Fruit fly (Drosophila melanogaster) whole organism: ENCODE measurements around the gene Cep290.

Source experiments
- CG8478 ChIP-seq: fragments of >200 bp; optimal IDR thresholded peaks from 2 replicates; lab custom pipeline; 2018; ENCODE audit warnings: inconsistent platforms
- Dll ChIP-seq: fragments of >200 bp; optimal IDR thresholded peaks from 2 replicates; lab custom pipeline; 2017
- EcR ChIP-seq, 2 experiments: fragments of >200 bp; optimal IDR thresholded peaks; 2 replicates each; lab custom pipeline; 2017; ENCODE audit warnings: missing biosample characterization in 2 of 2, missing genetic modification characterization in 2 of 2, missing genetic modification reagents in 2 of 2
- pan ChIP-seq: fragments of >200 bp; optimal IDR thresholded peaks from 2 replicates; lab custom pipeline; 2017
- psq ChIP-seq: fragments of >200 bp; optimal IDR thresholded peaks from 2 replicates; lab custom pipeline; 2017

DNA sequence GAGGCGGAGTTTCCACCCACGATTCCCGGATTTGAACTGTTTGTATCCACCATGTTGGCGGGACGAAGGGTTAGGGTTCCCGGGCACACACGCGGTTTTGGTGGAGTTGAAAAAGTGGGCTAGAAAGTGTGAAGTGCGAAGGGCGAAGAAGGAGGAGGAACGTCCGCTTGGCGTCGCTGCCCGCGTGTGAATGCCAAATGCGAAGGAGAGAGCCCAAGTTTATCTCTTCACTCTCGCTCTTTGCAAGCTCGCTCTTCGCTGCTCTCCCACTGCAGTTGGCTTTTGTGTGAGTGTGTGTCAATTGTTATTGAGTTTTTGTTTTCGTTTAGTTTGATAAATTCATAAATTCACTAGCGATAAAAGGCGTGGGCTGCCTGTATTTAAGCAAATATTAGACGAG is 37.1 kb downstream of the Cep290 start:
- TF ChIP-seq EcR (GFP tag; optimal IDR thresholded peaks at IDR 0.05; lab: Kevin White, UChicago) (no peak), CG8478 (lab: Kevin White, UChicago) (no peak), pan (no peak), psq (lab: Kevin White, UChicago) (no peak), Dll (lab: Kevin White, UChicago) (peak; percentile 51)
